Fruit fly (Drosophila melanogaster): ENCODE measurements around the gene porin.

- no peak for TF ChIP-seq CG6854 (GFP tag; optimal IDR thresholded peaks at IDR 0.05)
- TF ChIP-seq CG11696 (GFP tag; IDR thresholded peaks at IDR 0.05), result no peak
Measured at dm6 chr2L:10846944-10847343, 3.7 kb downstream of the porin start, which contains the start of gene Porin2.

Measured in whole organism, embryonic.